Fruit fly (Drosophila melanogaster) S2 (cell line): Measurements from ENCODE around the gene dmrt11E.

Experiments
- CG8478 ChIP-seq: fragments of >200 bp; optimal IDR thresholded peaks from 2 replicates; lab custom pipeline; 2018
- CTCF ChIP-seq, 2 experiments: fragments of >200 bp; optimal IDR thresholded peaks; 2 replicates each; lab custom pipeline; 2018

dm6 chrX:13403962-13404830 is 36.2 kb downstream of the dmrt11E start, which contains the start of gene GstT4:
- TF ChIP-seq CTCF (optimal IDR thresholded peaks at IDR 0.05; lab: Kevin White, UChicago) (no peak), CG8478 (lab: Kevin White, UChicago) (no peak)
